Worm (Caenorhabditis elegans): Measurements from ENCODE around the gene pgap-1.

DNA sequence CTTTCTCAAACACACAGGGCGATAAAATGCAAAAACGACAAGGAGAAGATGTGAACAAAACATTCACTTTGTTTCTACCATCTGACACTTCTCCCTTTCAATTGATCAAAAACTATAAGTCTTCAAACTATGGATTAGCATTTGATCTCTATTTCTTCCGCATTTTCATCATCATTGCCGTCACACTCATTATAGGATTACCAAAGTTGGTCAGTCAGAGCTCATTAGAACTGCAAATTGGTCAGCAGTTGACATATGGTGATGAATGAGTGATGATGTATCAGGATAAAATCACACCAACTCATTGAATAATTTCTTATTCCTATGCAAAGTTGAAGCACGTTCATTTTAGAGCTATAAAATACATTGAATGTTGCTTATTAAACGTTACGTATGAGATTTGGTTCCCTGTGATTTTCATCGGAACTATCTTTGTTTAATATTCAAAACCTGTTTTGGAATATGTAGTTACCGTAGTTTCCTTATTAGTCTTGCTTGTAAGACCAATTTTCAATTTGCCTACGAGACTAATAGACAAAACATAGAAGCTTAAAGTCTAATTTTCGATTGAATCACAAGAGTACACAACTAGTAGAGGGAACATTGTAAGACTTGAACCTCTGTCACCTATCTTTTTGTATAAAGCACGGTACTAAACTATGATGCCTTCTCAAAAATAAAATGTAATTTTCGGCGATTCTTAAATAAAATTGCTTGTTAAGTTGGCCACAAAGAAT lies 32.1 kb upstream of the pgap-1 start:
- no peak for TF ChIP-seq F33H1.4 (GFP tag; IDR thresholded peaks at IDR 0.05)
- no peak for TF ChIP-seq hlh-26 (GFP tag; conservative IDR thresholded peaks at IDR 0.05)
- no peak for TF ChIP-seq ets-4 (GFP tag; optimal IDR thresholded peaks at IDR 0.05)
- TF ChIP-seq K12H6.12 (tag; optimal IDR thresholded peaks at IDR 0.05): no peak
- no peak for TF ChIP-seq tbx-9 (tag; optimal IDR thresholded peaks at IDR 0.05; ENCODE audit: borderline replicate concordance)
